Fruit fly (Drosophila melanogaster) whole organism, larva: Measurements from ENCODE around the gene CG5157.

ENCODE experiments used
- noc ChIP-seq: fragments of 200-800 bp; sonication (Bioruptor generic); optimal IDR thresholded peaks from 3 replicates; lab custom pipeline; 2019; ENCODE audit warnings: missing biosample characterization, mild to moderate bottlenecking, missing genetic modification characterization, moderate library complexity

The CG5157 gene

dm6 chr3L:16157251-16158190 lies 19.8 kb upstream of the CG5157 start:
- TF ChIP-seq noc (tag; lab: Kevin White, UChicago) = no peak

- no peak for TF ChIP-seq noc (tag; lab: Kevin White, UChicago)
Measured at dm6 chr3L:16156788-16157208, 19.1 kb upstream of the CG5157 start.

- TF ChIP-seq noc (tag; lab: Kevin White, UChicago) = no peak
Measured at dm6 chr3L:16155547-16155946, 17.9 kb upstream of the CG5157 start.

dm6 chr3L:16153650-16154049 lies 16.0 kb upstream of the CG5157 start:
- TF ChIP-seq noc (tag; lab: Kevin White, UChicago) = no peak

- no peak for TF ChIP-seq noc (tag; lab: Kevin White, UChicago)
Measured at dm6 chr3L:16153089-16153488, 15.4 kb upstream of the CG5157 start.

dm6 chr3L:16151742-16152141 lies 14.1 kb upstream of the CG5157 start:
- no peak for TF ChIP-seq noc (tag; lab: Kevin White, UChicago)

dm6 chr3L:16150850-16151515 lies 13.3 kb upstream of the CG5157 start:
- TF ChIP-seq noc (tag; lab: Kevin White, UChicago) = no peak

DNA sequence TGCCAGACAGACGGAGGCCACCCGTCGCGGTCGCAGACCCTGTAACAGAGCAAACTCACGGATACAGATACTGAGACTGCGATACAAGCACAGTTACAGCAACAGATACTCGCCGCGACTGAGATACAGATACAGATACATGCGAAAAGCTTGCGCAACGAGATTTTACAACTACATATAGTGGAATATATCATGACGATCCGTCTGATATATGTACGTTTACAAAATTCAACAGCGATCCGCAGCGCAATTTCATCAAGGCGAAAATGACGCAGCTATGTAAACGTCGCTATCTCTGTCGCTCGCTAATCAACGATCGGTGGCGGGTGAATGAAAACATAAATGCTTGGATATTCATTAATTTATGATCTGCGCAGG lies 12.5 kb upstream of the CG5157 start:
- no peak for TF ChIP-seq noc (tag; lab: Kevin White, UChicago)

DNA sequence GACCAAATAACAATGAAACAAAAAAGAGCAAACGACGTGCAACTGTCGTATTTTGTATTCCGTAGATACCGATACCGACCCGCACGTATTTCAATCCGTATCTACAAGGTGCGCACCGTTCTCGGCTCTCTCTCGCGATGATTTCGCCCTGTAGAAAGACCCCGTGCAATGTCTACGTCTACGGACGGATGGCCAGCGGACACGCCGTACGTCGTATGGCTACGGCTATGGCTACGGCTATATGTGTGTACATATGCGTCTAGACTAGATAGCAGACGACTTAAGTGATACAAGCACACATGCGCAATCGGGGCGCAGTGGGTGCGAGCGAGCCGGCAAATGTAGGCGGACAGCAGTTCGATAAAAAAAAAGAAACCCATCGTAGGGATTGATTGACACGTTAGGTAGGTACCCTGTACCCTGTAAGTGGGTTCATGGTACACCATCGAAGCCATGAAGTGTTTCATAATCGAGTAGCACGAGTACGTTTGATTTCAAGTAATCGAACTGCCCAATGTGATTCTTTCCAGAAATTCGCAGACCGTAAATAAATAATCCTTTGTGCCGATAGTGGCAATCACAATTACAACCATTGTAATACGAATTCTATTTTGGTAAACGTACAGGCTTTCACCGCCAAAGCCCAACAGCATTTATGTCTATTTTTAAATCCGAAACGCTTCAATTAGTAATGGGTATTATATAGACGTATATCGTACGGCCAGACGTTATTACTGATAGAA lies 11.9 kb upstream of the CG5157 start:
- peak; percentile 40 for TF ChIP-seq noc (tag; lab: Kevin White, UChicago)

DNA sequence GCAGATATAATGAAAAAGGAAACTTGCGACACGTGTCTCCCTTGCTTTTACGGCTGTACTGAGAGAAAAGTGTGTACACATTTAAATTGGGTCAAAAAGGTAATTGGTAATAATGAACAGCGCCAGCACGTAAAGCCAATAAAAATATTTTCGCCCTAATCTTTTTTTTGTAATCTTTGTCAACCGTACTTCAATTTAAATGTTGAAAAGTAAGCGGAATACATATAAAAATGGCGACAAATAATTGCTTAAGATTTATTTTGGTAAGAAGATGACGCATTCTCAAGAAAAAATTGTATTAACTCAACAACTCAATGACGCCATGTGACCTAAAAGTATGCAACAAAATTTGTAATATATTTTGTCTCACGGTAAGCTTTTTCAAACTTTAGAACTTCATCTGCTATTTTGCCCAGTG lies 10.1 kb upstream of the CG5157 start:
- no peak for TF ChIP-seq noc (tag; lab: Kevin White, UChicago)

- TF ChIP-seq noc (tag; lab: Kevin White, UChicago) = no peak
Measured at dm6 chr3L:16147325-16147724, 9.6 kb upstream of the CG5157 start.

DNA sequence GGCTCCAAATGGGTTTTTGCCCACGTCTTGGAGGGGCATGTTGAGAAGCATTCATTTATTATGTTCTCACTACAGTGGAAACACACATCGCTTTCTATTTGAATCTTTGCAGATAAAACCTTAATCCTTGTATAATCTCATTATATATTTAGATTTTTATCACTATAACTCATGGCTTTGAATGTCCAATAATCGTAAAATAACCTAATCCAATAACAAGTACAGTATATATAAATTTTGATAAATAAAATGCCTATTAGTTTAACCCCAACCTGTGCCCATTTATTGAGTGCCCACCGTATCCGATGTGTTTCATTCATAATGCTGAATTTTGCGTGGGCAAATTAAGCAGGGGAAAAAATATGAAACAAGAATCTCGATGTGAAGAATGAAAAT lies 8.9 kb upstream of the CG5157 start:
- peak; percentile 71 for TF ChIP-seq noc (tag; lab: Kevin White, UChicago)

DNA sequence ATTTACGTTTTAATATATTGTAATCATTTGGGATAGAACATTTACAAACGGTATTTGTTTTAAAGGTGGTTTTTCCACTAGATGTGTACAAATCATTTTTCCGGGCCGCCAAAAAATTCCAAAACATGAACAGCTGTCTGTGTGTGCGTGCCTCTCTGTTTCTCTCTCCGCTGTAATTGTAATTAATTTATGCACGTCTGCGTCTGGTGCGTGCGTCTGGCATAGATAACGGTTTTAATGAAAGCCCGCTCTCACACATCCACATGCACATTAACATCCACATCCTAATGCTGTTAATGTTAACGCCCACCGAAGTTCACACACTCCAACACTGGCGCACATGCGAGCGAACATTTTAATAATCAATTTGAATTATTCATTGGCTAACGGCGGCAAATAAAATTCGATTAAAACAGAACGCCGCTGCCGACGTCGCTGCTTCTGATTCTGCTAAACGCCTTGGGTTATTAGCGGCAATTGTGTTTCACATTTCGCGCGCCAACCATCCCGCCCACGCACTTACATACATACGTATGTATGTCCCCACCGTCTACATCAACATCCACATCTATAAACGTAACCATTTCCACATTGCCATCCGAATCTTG lies 8.4 kb upstream of the CG5157 start:
- no peak for TF ChIP-seq noc (tag; lab: Kevin White, UChicago)

- TF ChIP-seq noc (tag; lab: Kevin White, UChicago) = no peak
Measured at dm6 chr3L:16145282-16145681, 7.6 kb upstream of the CG5157 start.

dm6 chr3L:16143685-16144539 lies 6.2 kb upstream of the CG5157 start, which contains the start of gene CG32152:
Gene CG32152 (minus strand): TSS chr3L:16144036.
- no peak for TF ChIP-seq noc (tag; lab: Kevin White, UChicago)
